ENCODE assay signal across 5 worm cellular contexts in the genomic region with DNA sequence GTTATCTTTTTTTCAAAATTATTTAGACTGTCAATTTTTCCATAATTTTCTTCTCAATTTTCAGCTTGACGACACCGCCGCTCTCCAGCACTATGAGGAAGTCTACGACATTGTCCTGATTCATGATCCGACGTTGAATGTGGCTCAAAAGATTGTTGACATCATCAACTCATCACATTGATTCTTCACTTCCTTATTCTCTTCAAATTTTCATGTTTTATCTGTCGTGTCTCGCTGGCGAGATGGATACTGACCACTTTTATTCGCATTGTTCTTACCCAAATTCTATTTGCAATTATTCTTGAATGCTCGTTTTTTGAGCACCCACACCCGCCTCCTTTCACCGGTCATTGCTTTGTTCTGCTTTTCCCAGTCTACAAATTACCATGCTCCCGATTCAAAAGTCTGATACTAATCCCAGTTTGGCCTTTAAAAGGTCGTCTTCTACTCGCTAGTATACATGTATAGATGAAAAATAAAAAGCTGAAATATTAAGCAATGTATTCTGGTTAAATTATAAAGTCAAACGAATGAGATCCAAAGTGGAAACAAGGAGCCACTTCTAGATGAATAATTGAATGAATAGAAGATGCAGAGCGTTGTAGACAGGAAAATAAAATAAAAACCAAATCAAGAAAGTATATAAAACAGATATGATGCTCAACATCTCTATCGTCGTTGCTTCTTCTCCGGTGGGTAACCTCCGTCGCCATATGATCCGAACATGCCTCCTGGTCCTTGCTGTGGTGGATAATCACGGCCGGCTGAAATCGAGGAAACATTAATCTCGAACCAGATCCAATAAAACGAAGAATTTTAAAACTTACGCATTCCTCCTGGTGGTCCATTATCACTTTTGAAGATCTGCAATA.
A peak's percentile ranks its signal among the peaks of the same experiment; 100 is the strongest.
TF ChIP-seq lines count a peak whose summit lies in the region.

No protein-coding gene starts in this region.

TF ChIP-seq in whole organism, L1 larva, 84 proteins besides CTCF, POLR2A, EP300 and RAD21:
- TF ChIP-seq nhr-85 (tag; lab: Kevin White, UChicago): peak; percentile 58
- TF ChIP-seq swsn-7 (tag; optimal IDR thresholded peaks at IDR 0.05; lab: Kevin White, UChicago): no peak
- no peak for TF ChIP-seq F16B12.6 (tag; optimal IDR thresholded peaks at IDR 0.05; lab: Kevin White, UChicago)
- peak; percentile 9 for TF ChIP-seq ama-1 (optimal IDR thresholded peaks at IDR 0.05; lab: Kevin White, UChicago)
- no peak for TF ChIP-seq egl-27 (tag; optimal IDR thresholded peaks at IDR 0.05; lab: Kevin White, UChicago)
- peak; percentile 28 for TF ChIP-seq nhr-71 (tag; optimal IDR thresholded peaks at IDR 0.05; lab: Kevin White, UChicago)
- TF ChIP-seq nhr-90 (tag; optimal IDR thresholded peaks at IDR 0.05; lab: Kevin White, UChicago; ENCODE audit: poor library complexity): peak; percentile 4
- no peak for TF ChIP-seq mab-9 (GFP tag; IDR thresholded peaks at IDR 0.05; lab: Robert Waterston, UW)
- peak; percentile 5 for TF ChIP-seq snu-23 (GFP tag; optimal IDR thresholded peaks at IDR 0.05; lab: Kevin White, UChicago)
- TF ChIP-seq nhr-84 (tag; optimal IDR thresholded peaks at IDR 0.05; lab: Kevin White, UChicago): no peak
- peak in 1 of 2 experiments; percentile 5 for TF ChIP-seq lin-35 (GFP tag; optimal IDR thresholded peaks at IDR 0.05; lab: Kevin White, UChicago)
- TF ChIP-seq efl-1 (optimal IDR thresholded peaks at IDR 0.05; lab: Kevin White, UChicago): no peak
- TF ChIP-seq efl-1 (GFP tag; optimal IDR thresholded peaks at IDR 0.05 in 1 of 2; lab: Kevin White, UChicago): peak in 1 of 2 experiments; percentile 20
- no peak for TF ChIP-seq sptf-1 (tag; optimal IDR thresholded peaks at IDR 0.05; lab: Kevin White, UChicago)

TF ChIP-seq in whole organism, L2 larva, 48 proteins besides CTCF, POLR2A, EP300 and RAD21:
- peak; percentile 68 for TF ChIP-seq nhr-25 (tag; optimal IDR thresholded peaks at IDR 0.05; lab: Kevin White, UChicago)
- TF ChIP-seq alr-1 (tag; optimal IDR thresholded peaks at IDR 0.05; lab: Kevin White, UChicago): no peak
- TF ChIP-seq ztf-11 (tag; optimal IDR thresholded peaks at IDR 0.05; lab: Kevin White, UChicago): no peak
- no peak for TF ChIP-seq mbf-1 (tag; optimal IDR thresholded peaks at IDR 0.05; lab: Kevin White, UChicago)
- peak; percentile 16 for TF ChIP-seq blmp-1 (tag; optimal IDR thresholded peaks at IDR 0.05; lab: Kevin White, UChicago; ENCODE audit: insufficient read depth)
- no peak for TF ChIP-seq Y55F3AM.14 (GFP tag; optimal IDR thresholded peaks at IDR 0.05; lab: Kevin White, UChicago)
- no peak for TF ChIP-seq skn-1 (tag; optimal IDR thresholded peaks at IDR 0.05; lab: Kevin White, UChicago)
- TF ChIP-seq ztf-4 (tag; optimal IDR thresholded peaks at IDR 0.05; lab: Kevin White, UChicago): peak; percentile 70

TF ChIP-seq in whole organism, L3 larva, 47 proteins besides CTCF, POLR2A, EP300 and RAD21 (continues in another document):
- TF ChIP-seq nhr-28 (tag; optimal IDR thresholded peaks at IDR 0.05; lab: Kevin White, UChicago): no peak
- peak; percentile 73 for TF ChIP-seq aly-2 (tag; optimal IDR thresholded peaks at IDR 0.05; lab: Kevin White, UChicago)
- peak; percentile 6 for TF ChIP-seq ztf-4 (tag; optimal IDR thresholded peaks at IDR 0.05; lab: Kevin White, UChicago)
- peak; percentile 12 for TF ChIP-seq pha-4 (tag; optimal IDR thresholded peaks at IDR 0.05; lab: Kevin White, UChicago)
- TF ChIP-seq nhr-67 (tag; optimal IDR thresholded peaks at IDR 0.05; lab: Kevin White, UChicago): no peak
- TF ChIP-seq elt-2 (tag; optimal IDR thresholded peaks at IDR 0.05; lab: Kevin White, UChicago): no peak
- TF ChIP-seq pqm-1 (tag; optimal IDR thresholded peaks at IDR 0.05; lab: Kevin White, UChicago): peak; percentile 15
- no peak for TF ChIP-seq daf-12 (tag; optimal IDR thresholded peaks at IDR 0.05; lab: Kevin White, UChicago)
- TF ChIP-seq nhr-77 (tag; optimal IDR thresholded peaks at IDR 0.05; lab: Kevin White, UChicago): peak; percentile 40
- TF ChIP-seq ceh-16 (tag; optimal IDR thresholded peaks at IDR 0.05; lab: Kevin White, UChicago): no peak
- TF ChIP-seq nhr-25 (tag; optimal IDR thresholded peaks at IDR 0.05; lab: Kevin White, UChicago): peak; percentile 67
- no peak for TF ChIP-seq lin-39 (tag; optimal IDR thresholded peaks at IDR 0.05; lab: Kevin White, UChicago)
- TF ChIP-seq ama-1 (optimal IDR thresholded peaks at IDR 0.05; lab: Kevin White, UChicago): peak; percentile 35
- TF ChIP-seq unc-39 (tag; optimal IDR thresholded peaks at IDR 0.05; lab: Kevin White, UChicago): no peak
- no peak for TF ChIP-seq R02D3.7 (tag; optimal IDR thresholded peaks at IDR 0.05; lab: Kevin White, UChicago)
- peak; percentile 42 for TF ChIP-seq nhr-23 (tag; optimal IDR thresholded peaks at IDR 0.05; lab: Kevin White, UChicago)
- TF ChIP-seq egl-5 (tag; optimal IDR thresholded peaks at IDR 0.05; lab: Kevin White, UChicago): no peak
- TF ChIP-seq jun-1 (tag; optimal IDR thresholded peaks at IDR 0.05; lab: Kevin White, UChicago): no peak
- TF ChIP-seq ZK546.5 (tag; optimal IDR thresholded peaks at IDR 0.05; lab: Kevin White, UChicago): no peak
- no peak for TF ChIP-seq fos-1 (tag; optimal IDR thresholded peaks at IDR 0.05; lab: Kevin White, UChicago)
- TF ChIP-seq ceh-9 (tag; optimal IDR thresholded peaks at IDR 0.05; lab: Kevin White, UChicago): no peak

TF ChIP-seq in whole organism, L4 larva, 104 proteins besides CTCF, POLR2A, EP300 and RAD21 (continues in another document):
- peak; percentile 9 to 45 for TF ChIP-seq lsy-2 (tag; optimal IDR thresholded peaks at IDR 0.05; lab: Kevin White, UChicago)
- TF ChIP-seq mep-1 (tag; optimal IDR thresholded peaks at IDR 0.05; lab: Kevin White, UChicago): peak; percentile 43
- TF ChIP-seq zip-2 (tag; optimal IDR thresholded peaks at IDR 0.05; lab: Kevin White, UChicago): no peak
- peak; percentile 23 for TF ChIP-seq dve-1 (tag; optimal IDR thresholded peaks at IDR 0.05; lab: Kevin White, UChicago; ENCODE audit: insufficient read depth)
- TF ChIP-seq spr-1 (tag; optimal IDR thresholded peaks at IDR 0.05; lab: Kevin White, UChicago): peak; percentile 20
- no peak for TF ChIP-seq mxl-3 (GFP tag; optimal IDR thresholded peaks at IDR 0.05; lab: Kevin White, UChicago)
- TF ChIP-seq nhr-111 (GFP tag; optimal IDR thresholded peaks at IDR 0.05; lab: Kevin White, UChicago): no peak
- TF ChIP-seq nhr-11 (tag; optimal IDR thresholded peaks at IDR 0.05; lab: Kevin White, UChicago): no peak
- TF ChIP-seq nhr-102 (tag; optimal IDR thresholded peaks at IDR 0.05; lab: Kevin White, UChicago): peak; percentile 75
- peak; percentile 47; the same call in 1 of the 2 replicates for TF ChIP-seq arid-1 (GFP tag; conservative IDR thresholded peaks at IDR 0.05; lab: Robert Waterston, UW)
- TF ChIP-seq nhr-10 (tag; optimal IDR thresholded peaks at IDR 0.05; lab: Kevin White, UChicago): peak; percentile 44
- TF ChIP-seq gei-8 (GFP tag; optimal IDR thresholded peaks at IDR 0.05; lab: Kevin White, UChicago): peak; percentile 2
- TF ChIP-seq duxl-1 (tag; optimal IDR thresholded peaks at IDR 0.05; lab: Kevin White, UChicago; ENCODE audit: poor library complexity): no peak
- TF ChIP-seq hlh-30 (tag; optimal IDR thresholded peaks at IDR 0.05; lab: Kevin White, UChicago; ENCODE audit: insufficient read depth): peak; percentile 27
- 0 out of 2 replicates have a peak, but pooled peaks have one; percentile 5 for TF ChIP-seq Y105C5A.15 (GFP tag; IDR thresholded peaks at IDR 0.05; lab: Robert Waterston, UW)
- TF ChIP-seq egl-43 (GFP tag; IDR thresholded peaks at IDR 0.05; lab: Robert Waterston, UW): peak; percentile 59; the same call in 1 of the 2 replicates
- TF ChIP-seq mxl-2 (GFP tag; conservative IDR thresholded peaks at IDR 0.05; lab: Robert Waterston, UW): 0 out of 2 replicates have a peak, but pooled peaks have one; percentile 5
- peak; percentile 14 for TF ChIP-seq hlh-11 (tag; optimal IDR thresholded peaks at IDR 0.05; lab: Kevin White, UChicago)
- TF ChIP-seq lin-38 (GFP tag; IDR thresholded peaks at IDR 0.05; lab: Robert Waterston, UW): peak; percentile 47
- peak; percentile 6 for TF ChIP-seq Y5F2A.4 (GFP tag; optimal IDR thresholded peaks at IDR 0.05; lab: Kevin White, UChicago)

TF ChIP-seq in whole organism, young adult, 124 proteins besides CTCF, POLR2A, EP300 and RAD21 (continues in another document):
- TF ChIP-seq attf-5 (GFP tag; optimal IDR thresholded peaks at IDR 0.05; lab: Kevin White, UChicago) (no peak), B0035.1 (tag; optimal IDR thresholded peaks at IDR 0.05; lab: Kevin White, UChicago) (peak; percentile 23), lsl-1 (GFP tag; optimal IDR thresholded peaks at IDR 0.05; lab: Kevin White, UChicago) (no peak), somi-1 (GFP tag; optimal IDR thresholded peaks at IDR 0.05; lab: Kevin White, UChicago) (peak; percentile 11), B0261.1 (tag; optimal IDR thresholded peaks at IDR 0.05; lab: Kevin White, UChicago) (no peak), nfya-1 (tag; optimal IDR thresholded peaks at IDR 0.05; lab: Kevin White, UChicago; ENCODE audit: borderline replicate concordance, insufficient read depth) (no peak), atf-7 (tag; optimal IDR thresholded peaks at IDR 0.05; lab: Kevin White, UChicago) (no peak), ztf-6 (GFP tag; IDR thresholded peaks at IDR 0.05; lab: Robert Waterston, UW) (no peak), K12H6.12 (tag; optimal IDR thresholded peaks at IDR 0.05; lab: Kevin White, UChicago) (no peak), lag-1 (GFP tag; IDR thresholded peaks at IDR 0.05; lab: Robert Waterston, UW) (no peak), rpc-1 (optimal IDR thresholded peaks at IDR 0.05; lab: Kevin White, UChicago) (no peak), rpc-1 (tag; optimal IDR thresholded peaks at IDR 0.05; lab: Kevin White, UChicago) (no peak), hmg-20 (GFP tag; IDR thresholded peaks at IDR 0.05; lab: Robert Waterston, UW) (peak; percentile 28; the same call in 1 of the 2 replicates), snpc-1.3 (tag; optimal IDR thresholded peaks at IDR 0.05; lab: Kevin White, UChicago; ENCODE audit: insufficient read depth) (no peak), nhr-27 (tag; optimal IDR thresholded peaks at IDR 0.05; lab: Kevin White, UChicago) (no peak), hlh-26 (GFP tag; conservative IDR thresholded peaks at IDR 0.05; lab: Robert Waterston, UW) (no peak), repo-1 (tag; optimal IDR thresholded peaks at IDR 0.05; lab: Kevin White, UChicago) (peak; percentile 49), mxl-1 (tag; optimal IDR thresholded peaks at IDR 0.05; lab: Kevin White, UChicago) (no peak), hmg-1.2 (GFP tag; IDR thresholded peaks at IDR 0.05; lab: Robert Waterston, UW) (no peak), lin-26 (GFP tag; IDR thresholded peaks at IDR 0.05; lab: Robert Waterston, UW) (peak; percentile 38; the same call in 1 of the 2 replicates), him-1 (tag; optimal IDR thresholded peaks at IDR 0.05; lab: Kevin White, UChicago) (peak; percentile 76), sptf-2 (GFP tag; optimal IDR thresholded peaks at IDR 0.05; lab: Kevin White, UChicago) (no peak), chd-7 (tag; optimal IDR thresholded peaks at IDR 0.05; lab: Kevin White, UChicago) (no peak), gei-17 (GFP tag; optimal IDR thresholded peaks at IDR 0.05; lab: Kevin White, UChicago) (no peak), lin-54 (GFP tag; optimal IDR thresholded peaks at IDR 0.05; lab: Kevin White, UChicago) (peak; percentile 33)
